1 fruit fly cellular context compared by ENCODE assay signal in the genomic region with DNA sequence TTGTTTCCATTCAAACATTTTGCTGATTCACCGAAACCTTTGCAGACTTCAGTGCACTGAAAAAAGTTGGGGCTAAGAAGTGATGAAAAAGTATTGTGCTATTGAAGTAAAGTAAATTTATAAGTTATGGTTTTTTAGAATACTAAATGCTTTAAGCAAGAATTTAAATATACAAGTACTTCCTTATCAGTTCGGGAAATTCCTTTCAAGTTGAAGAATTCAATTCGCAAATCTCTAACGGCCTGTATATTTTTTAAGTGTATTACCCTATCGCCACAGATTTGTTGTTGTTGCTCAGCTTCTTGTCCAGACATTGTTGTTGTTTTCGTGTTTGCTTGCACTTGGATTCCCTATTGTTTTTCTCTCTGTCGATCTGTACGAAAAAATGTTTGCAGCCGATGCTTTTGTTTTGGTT.
A peak's percentile ranks its signal among the peaks of the same experiment; 100 is the strongest.
TF ChIP-seq lines count a peak whose summit lies in the region.

No protein-coding gene starts in this region.

TF ChIP-seq in whole organism, embryonic, 481 proteins besides CTCF, POLR2A, EP300 and RAD21 (continued from another document and continues in another):
- TF ChIP-seq CG4328 (GFP tag; optimal IDR thresholded peaks at IDR 0.05; lab: Kevin White, UChicago) (peak; percentile 35), CG30403 (GFP tag; optimal IDR thresholded peaks at IDR 0.05; lab: Kevin White, UChicago) (peak; percentile 74), ci (GFP tag; IDR thresholded peaks at IDR 0.05; lab: Robert Waterston, UW) (peak; percentile 49; the same call in 1 of the 3 replicates), CG11085 (GFP tag; IDR thresholded peaks at IDR 0.05; lab: Robert Waterston, UW) (peak; percentile 38; the same call in 1 of the 2 replicates), knrl (GFP tag; IDR thresholded peaks at IDR 0.05; lab: Robert Waterston, UW; ENCODE audit: partially characterized antibody) (no peak), unc-4 (GFP tag; IDR thresholded peaks at IDR 0.05; lab: Robert Waterston, UW; ENCODE audit: partially characterized antibody) (no peak), sim (GFP tag; IDR thresholded peaks at IDR 0.05; lab: Robert Waterston, UW) (peak; percentile 63; the same call in 1 of the 2 replicates), Camta (GFP tag; optimal IDR thresholded peaks at IDR 0.05; lab: Kevin White, UChicago) (peak; percentile 60), dimm (GFP tag; IDR thresholded peaks at IDR 0.05; lab: Robert Waterston, UW) (no peak), ro (GFP tag; IDR thresholded peaks at IDR 0.05; lab: Robert Waterston, UW) (no peak), HmgD (GFP tag; optimal IDR thresholded peaks at IDR 0.05; lab: Kevin White, UChicago) (no peak), CG7928 (GFP tag; optimal IDR thresholded peaks at IDR 0.05; lab: Kevin White, UChicago) (no peak), ttk (GFP tag; IDR thresholded peaks at IDR 0.05; lab: Robert Waterston, UW) (peak; percentile 81), sisA (GFP tag; IDR thresholded peaks at IDR 0.05; lab: Robert Waterston, UW) (peak; percentile 70), CG7556 (GFP tag; optimal IDR thresholded peaks at IDR 0.05; lab: Kevin White, UChicago) (peak; percentile 60), Hand (GFP tag; optimal IDR thresholded peaks at IDR 0.05; lab: Kevin White, UChicago) (no peak), mirr (GFP tag; optimal IDR thresholded peaks at IDR 0.05; lab: Kevin White, UChicago) (no peak), CG11456 (GFP tag; IDR thresholded peaks at IDR 0.05; lab: Robert Waterston, UW) (peak; percentile 65; the same call in 1 of the 3 replicates), CG2199 (GFP tag; IDR thresholded peaks at IDR 0.05; lab: Robert Waterston, UW) (0 out of 3 replicates have a peak, but pooled peaks have one; percentile 19), ftz-f1 (GFP tag; optimal IDR thresholded peaks at IDR 0.05; lab: Kevin White, UChicago) (no peak), Sox100B (GFP tag; optimal IDR thresholded peaks at IDR 0.05; lab: Kevin White, UChicago) (peak; percentile 79), fd96Cb (tag; optimal IDR thresholded peaks at IDR 0.05; lab: Kevin White, UChicago) (peak; percentile 79), CG4360 (GFP tag; IDR thresholded peaks at IDR 0.05; lab: Robert Waterston, UW) (peak; percentile 87), slp2 (GFP tag; optimal IDR thresholded peaks at IDR 0.05; lab: Kevin White, UChicago) (peak; percentile 72), toy (GFP tag; IDR thresholded peaks at IDR 0.05; lab: Robert Waterston, UW) (peak; percentile 54), TFAM (GFP tag; optimal IDR thresholded peaks at IDR 0.05; lab: Kevin White, UChicago) (no peak), crp (GFP tag; optimal IDR thresholded peaks at IDR 0.05; lab: Kevin White, UChicago) (no peak), CG18764 (GFP tag; optimal IDR thresholded peaks at IDR 0.05; lab: Kevin White, UChicago) (peak; percentile 57), abd-A (tag; optimal IDR thresholded peaks at IDR 0.05; lab: Kevin White, UChicago) (no peak), maf-S (GFP tag; optimal IDR thresholded peaks at IDR 0.05; lab: Kevin White, UChicago) (no peak), Atf3 (GFP tag; optimal IDR thresholded peaks at IDR 0.05; lab: Kevin White, UChicago) (peak; percentile 37), CG4282 (GFP tag; optimal IDR thresholded peaks at IDR 0.05; lab: Kevin White, UChicago) (no peak), corto (GFP tag; optimal IDR thresholded peaks at IDR 0.05; lab: Kevin White, UChicago) (peak; percentile 71), CG10431 (GFP tag; optimal IDR thresholded peaks at IDR 0.05; lab: Kevin White, UChicago) (no peak), Max (GFP tag; optimal IDR thresholded peaks at IDR 0.05; lab: Kevin White, UChicago) (peak; percentile 64), CG31365 (tag; optimal IDR thresholded peaks at IDR 0.05; lab: Kevin White, UChicago) (no peak), ranshi (GFP tag; IDR thresholded peaks at IDR 0.05; lab: Robert Waterston, UW) (peak; percentile 44; the same call in 1 of the 2 replicates), slou (GFP tag; optimal IDR thresholded peaks at IDR 0.05; lab: Kevin White, UChicago) (no peak), CG34376 (GFP tag; optimal IDR thresholded peaks at IDR 0.05; lab: Kevin White, UChicago) (no peak), Trl (optimal IDR thresholded peaks at IDR 0.05; lab: Kevin White, UChicago) (no peak), Trl (GFP tag; optimal IDR thresholded peaks at IDR 0.05; lab: Kevin White, UChicago) (peak; percentile 18), ewg (GFP tag; optimal IDR thresholded peaks at IDR 0.05; lab: Kevin White, UChicago) (peak; percentile 49), CG8388 (GFP tag; optimal IDR thresholded peaks at IDR 0.05; lab: Kevin White, UChicago) (peak; percentile 73), E2f1 (GFP tag; IDR thresholded peaks at IDR 0.05; lab: Robert Waterston, UW) (peak; percentile 76), HLH3B (GFP tag; IDR thresholded peaks at IDR 0.05; lab: Robert Waterston, UW) (peak; percentile 74), row (GFP tag; IDR thresholded peaks at IDR 0.05; lab: Robert Waterston, UW) (peak; percentile 71), Sox102F (GFP tag; optimal IDR thresholded peaks at IDR 0.05; lab: Kevin White, UChicago) (peak; percentile 66), Awh (GFP tag; IDR thresholded peaks at IDR 0.05; lab: Robert Waterston, UW) (peak; percentile 77; the same call in 1 of the 2 replicates), CG7271 (tag; optimal IDR thresholded peaks at IDR 0.05; lab: Kevin White, UChicago) (peak; percentile 67), CG1832 (GFP tag; optimal IDR thresholded peaks at IDR 0.05; lab: Kevin White, UChicago) (no peak), CG17359 (tag; optimal IDR thresholded peaks at IDR 0.05; lab: Kevin White, UChicago) (peak; percentile 86), CG2202 (tag; optimal IDR thresholded peaks at IDR 0.05; lab: Kevin White, UChicago) (peak; percentile 24), CG13424 (tag; optimal IDR thresholded peaks at IDR 0.05; lab: Kevin White, UChicago) (peak; percentile 79), CG3995 (GFP tag; optimal IDR thresholded peaks at IDR 0.05; lab: Kevin White, UChicago) (no peak), CG10654 (GFP tag; optimal IDR thresholded peaks at IDR 0.05; lab: Kevin White, UChicago) (peak; percentile 43), CG18476 (GFP tag; optimal IDR thresholded peaks at IDR 0.05; lab: Kevin White, UChicago) (peak; percentile 63), CG6272 (GFP tag; IDR thresholded peaks at IDR 0.05; lab: Robert Waterston, UW) (no peak; the same call in 1 of the 2 replicates), cad (GFP tag; optimal IDR thresholded peaks at IDR 0.05; lab: Kevin White, UChicago) (no peak), CG10267 (tag; optimal IDR thresholded peaks at IDR 0.05; lab: Kevin White, UChicago) (peak; percentile 74), Sry-δ (GFP tag; optimal IDR thresholded peaks at IDR 0.05; lab: Kevin White, UChicago) (peak; percentile 35), CG3847 (GFP tag; IDR thresholded peaks at IDR 0.05; lab: Robert Waterston, UW) (no peak), h (optimal IDR thresholded peaks at IDR 0.05; lab: Kevin White, UChicago) (no peak), Ptx1 (GFP tag; IDR thresholded peaks at IDR 0.05; lab: Robert Waterston, UW) (peak; percentile 91), YL-1 (GFP tag; optimal IDR thresholded peaks at IDR 0.05; lab: Kevin White, UChicago) (no peak), mam (GFP tag; optimal IDR thresholded peaks at IDR 0.05; lab: Kevin White, UChicago) (no peak), CG17361 (GFP tag; IDR thresholded peaks at IDR 0.05; lab: Robert Waterston, UW) (peak; percentile 89), da (GFP tag; optimal IDR thresholded peaks at IDR 0.05; lab: Kevin White, UChicago) (peak; percentile 42), CG9932 (GFP tag; IDR thresholded peaks at IDR 0.05; lab: Robert Waterston, UW) (no peak), CG12391 (tag; optimal IDR thresholded peaks at IDR 0.05; lab: Kevin White, UChicago) (peak; percentile 78), NC2α (GFP tag; optimal IDR thresholded peaks at IDR 0.05; lab: Kevin White, UChicago) (peak; percentile 28), gsb-n (tag; optimal IDR thresholded peaks at IDR 0.05; lab: Kevin White, UChicago) (peak; percentile 38), rib (GFP tag; IDR thresholded peaks at IDR 0.05; lab: Robert Waterston, UW) (0 out of 2 replicates have a peak, but pooled peaks have one; percentile 59), CG1529 (GFP tag; optimal IDR thresholded peaks at IDR 0.05; lab: Kevin White, UChicago) (peak; percentile 29), CG13296 (GFP tag; optimal IDR thresholded peaks at IDR 0.05; lab: Kevin White, UChicago) (peak; percentile 79), zen (tag; optimal IDR thresholded peaks at IDR 0.05; lab: Kevin White, UChicago) (peak; percentile 90), bbx (GFP tag; IDR thresholded peaks at IDR 0.05; lab: Robert Waterston, UW; ENCODE audit: partially characterized antibody) (no peak), CG15601 (tag; optimal IDR thresholded peaks at IDR 0.05; lab: Kevin White, UChicago) (no peak), bigmax (GFP tag; optimal IDR thresholded peaks at IDR 0.05; lab: Kevin White, UChicago) (no peak), pzg (GFP tag; optimal IDR thresholded peaks at IDR 0.05; lab: Kevin White, UChicago) (no peak), exex (tag; optimal IDR thresholded peaks at IDR 0.05; lab: Kevin White, UChicago) (peak; percentile 18), CG7357 (GFP tag; IDR thresholded peaks at IDR 0.05; lab: Robert Waterston, UW) (no peak), nerfin-1 (tag; optimal IDR thresholded peaks at IDR 0.05; lab: Kevin White, UChicago) (peak; percentile 76), Optix (GFP tag; IDR thresholded peaks at IDR 0.05; lab: Robert Waterston, UW) (no peak), Elba2 (GFP tag; optimal IDR thresholded peaks at IDR 0.05; lab: Kevin White, UChicago) (peak; percentile 43), sna (GFP tag; IDR thresholded peaks at IDR 0.05; lab: Robert Waterston, UW; ENCODE audit: partially characterized antibody) (no peak), pho (GFP tag; optimal IDR thresholded peaks at IDR 0.05; lab: Kevin White, UChicago) (peak; percentile 41), CG5180 (GFP tag; optimal IDR thresholded peaks at IDR 0.05; lab: Kevin White, UChicago) (peak; percentile 54), CG6813 (GFP tag; optimal IDR thresholded peaks at IDR 0.05; lab: Kevin White, UChicago) (peak; percentile 55), CG17186 (GFP tag; optimal IDR thresholded peaks at IDR 0.05; lab: Kevin White, UChicago) (no peak), BEAF-32 (GFP tag; optimal IDR thresholded peaks at IDR 0.05; lab: Kevin White, UChicago) (no peak), Dad (GFP tag; optimal IDR thresholded peaks at IDR 0.05; lab: Kevin White, UChicago) (peak; percentile 35), CG11695 (GFP tag; IDR thresholded peaks at IDR 0.05; lab: Robert Waterston, UW) (peak; percentile 68; the same call in 2 of the 3 replicates), Hsf (GFP tag; optimal IDR thresholded peaks at IDR 0.05; lab: Kevin White, UChicago) (peak; percentile 66), CG8924 (tag; optimal IDR thresholded peaks at IDR 0.05; lab: Kevin White, UChicago) (peak; percentile 50), bcd (GFP tag; optimal IDR thresholded peaks at IDR 0.05; lab: Kevin White, UChicago) (peak; percentile 62), yki (optimal IDR thresholded peaks at IDR 0.05; lab: Kevin White, UChicago) (no peak), Hr3 (GFP tag; optimal IDR thresholded peaks at IDR 0.05; lab: Kevin White, UChicago) (peak; percentile 60), z (GFP tag; IDR thresholded peaks at IDR 0.05; lab: Robert Waterston, UW) (no peak), CG8765 (GFP tag; IDR thresholded peaks at IDR 0.05; lab: Robert Waterston, UW) (peak; percentile 74), CG6854 (GFP tag; optimal IDR thresholded peaks at IDR 0.05; lab: Kevin White, UChicago) (peak; percentile 20), Ets97D (GFP tag; optimal IDR thresholded peaks at IDR 0.05; lab: Kevin White, UChicago) (no peak), croc (GFP tag; conservative IDR thresholded peaks at IDR 0.05; lab: Robert Waterston, UW) (peak; percentile 62), pnt (GFP tag; optimal IDR thresholded peaks at IDR 0.05; lab: Kevin White, UChicago) (peak; percentile 47), Side (GFP tag; optimal IDR thresholded peaks at IDR 0.05; lab: Kevin White, UChicago) (peak; percentile 48), Rx (GFP tag; IDR thresholded peaks at IDR 0.05; lab: Robert Waterston, UW) (peak; percentile 23; the same call in 1 of the 2 replicates), CG12071 (GFP tag; optimal IDR thresholded peaks at IDR 0.05; lab: Kevin White, UChicago) (peak; percentile 51), dm (GFP tag; optimal IDR thresholded peaks at IDR 0.05; lab: Kevin White, UChicago) (no peak), gce (GFP tag; IDR thresholded peaks at IDR 0.05; lab: Robert Waterston, UW) (peak; percentile 28; the same call in 1 of the 3 replicates), CG11696 (GFP tag; IDR thresholded peaks at IDR 0.05; lab: Robert Waterston, UW) (no peak), Poxn (GFP tag; IDR thresholded peaks at IDR 0.05; lab: Robert Waterston, UW) (no peak), CG17328 (GFP tag; IDR thresholded peaks at IDR 0.05; lab: Robert Waterston, UW) (peak; percentile 58; the same call in 1 of the 2 replicates), CG9437 (GFP tag; optimal IDR thresholded peaks at IDR 0.05; lab: Kevin White, UChicago) (peak; percentile 61), CG7839 (tag; optimal IDR thresholded peaks at IDR 0.05; lab: Kevin White, UChicago) (peak; percentile 82), jumu (GFP tag; optimal IDR thresholded peaks at IDR 0.05; lab: Kevin White, UChicago) (no peak), hb (GFP tag; IDR thresholded peaks at IDR 0.05; lab: Robert Waterston, UW; ENCODE audit: partially characterized antibody) (no peak), CG11504 (tag; optimal IDR thresholded peaks at IDR 0.05; lab: Kevin White, UChicago) (peak; percentile 89), CG15479 (GFP tag; optimal IDR thresholded peaks at IDR 0.05; lab: Kevin White, UChicago) (peak; percentile 36), Adf1 (GFP tag; IDR thresholded peaks at IDR 0.05; lab: Robert Waterston, UW) (no peak), CG4854 (GFP tag; optimal IDR thresholded peaks at IDR 0.05; lab: Kevin White, UChicago) (peak; percentile 26), slbo (GFP tag; IDR thresholded peaks at IDR 0.05; lab: Robert Waterston, UW) (peak; percentile 62), ato (GFP tag; IDR thresholded peaks at IDR 0.05; lab: Robert Waterston, UW; ENCODE audit: partially characterized antibody) (no peak), CG12769 (tag; optimal IDR thresholded peaks at IDR 0.05; lab: Kevin White, UChicago) (peak; percentile 14), CkIIα-i1 (GFP tag; IDR thresholded peaks at IDR 0.05; lab: Robert Waterston, UW) (no peak), Lim3 (GFP tag; IDR thresholded peaks at IDR 0.05; lab: Robert Waterston, UW) (no peak), Drgx (GFP tag; IDR thresholded peaks at IDR 0.05; lab: Robert Waterston, UW) (peak; percentile 78), CG12219 (GFP tag; optimal IDR thresholded peaks at IDR 0.05; lab: Kevin White, UChicago) (peak; percentile 67), sens (GFP tag; lab: Kevin White, UChicago) (peak; percentile 92)
